Worm (Caenorhabditis elegans): ENCODE data around the gene F42C5.6.
A peak's percentile ranks its signal among the peaks of the same experiment; 100 is the strongest.

DNA sequence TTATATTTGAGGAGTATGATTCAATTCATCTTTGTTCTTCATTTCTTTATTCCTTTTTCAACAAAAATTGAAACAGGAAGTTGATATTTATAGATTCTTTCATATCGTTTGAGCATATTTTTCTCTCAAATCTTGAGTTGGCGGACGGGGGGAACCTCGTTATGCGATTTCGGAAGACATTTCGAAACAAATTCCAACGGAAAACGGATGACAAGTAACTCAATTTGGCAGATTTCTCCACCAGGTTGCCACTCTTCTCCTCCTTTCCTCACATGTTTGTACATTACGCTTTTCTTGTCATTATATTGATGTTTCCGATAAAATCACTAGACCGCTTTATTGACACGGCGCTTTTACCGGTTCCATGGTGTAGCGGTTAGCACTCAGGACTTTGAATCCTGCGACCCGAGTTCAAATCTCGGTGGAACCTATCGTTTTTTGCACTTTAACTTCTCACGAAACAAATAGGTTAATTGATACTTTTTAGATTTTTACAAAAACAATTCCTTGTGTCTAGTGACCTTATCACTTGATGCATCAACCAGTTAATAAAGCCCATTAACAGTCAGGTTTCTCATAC lies 33.8 kb downstream of the F42C5.6 start:
- TF ChIP-seq ces-1 (GFP tag; optimal IDR thresholded peaks at IDR 0.05) (peak; percentile 76), pha-4 (tag; optimal IDR thresholded peaks at IDR 0.05) (no peak), snpc-4 (tag; optimal IDR thresholded peaks at IDR 0.05) (no peak), tbx-8 (GFP tag; optimal IDR thresholded peaks at IDR 0.05) (no peak), mep-1 (tag; optimal IDR thresholded peaks at IDR 0.05) (no peak), nhr-28 (tag; optimal IDR thresholded peaks at IDR 0.05) (no peak), unc-120 (tag; optimal IDR thresholded peaks at IDR 0.05; ENCODE audit: poor library complexity, severe bottlenecking) (no peak), ham-2 (GFP tag; optimal IDR thresholded peaks at IDR 0.05) (no peak), nhr-2 (tag; optimal IDR thresholded peaks at IDR 0.05) (no peak), nhr-237 (tag; optimal IDR thresholded peaks at IDR 0.05) (no peak), cnd-1 (tag; optimal IDR thresholded peaks at IDR 0.05) (no peak), unc-62 (GFP tag; optimal IDR thresholded peaks at IDR 0.05) (no peak), lin-13 (tag; optimal IDR thresholded peaks at IDR 0.05) (no peak)

All from whole organism, mixed stage, embryonic.